Worm (Caenorhabditis elegans) whole organism, mixed stage, embryonic: ENCODE results near the gene B0348.1.

ENCODE experiments used
- blmp-1 ChIP-seq: fragments of 150-350 bp; optimal IDR thresholded peaks from 2 replicates; lab custom pipeline; 2014; ENCODE audit warnings: missing biosample characterization, missing genetic modification characterization
- ceh-83 ChIP-seq: fragments of 200-800 bp; sonication (Bioruptor generic); optimal IDR thresholded peaks from 2 replicates; lab custom pipeline; 2018; ENCODE audit warnings: mild to moderate bottlenecking, missing genetic modification characterization, missing compliant biosample characterization
- elt-1 ChIP-seq: sonication (generic microtip); optimal IDR thresholded peaks from 2 replicates; lab custom pipeline; 2017; ENCODE audit warnings: missing genetic modification characterization, mild to moderate bottlenecking, missing compliant biosample characterization, antibody characterized with exemption, moderate library complexity, borderline replicate concordance; ENCODE audit not compliant: insufficient read depth
- lsy-2 ChIP-seq: fragments of 150-350 bp; optimal IDR thresholded peaks from 2 replicates; lab custom pipeline; 2014; ENCODE audit warnings: missing biosample characterization, missing genetic modification characterization
- mls-2 ChIP-seq: sonication (generic microtip); optimal IDR thresholded peaks from 2 replicates; lab custom pipeline; 2016; ENCODE audit warnings: mild to moderate bottlenecking, missing genetic modification characterization, moderate library complexity, missing compliant biosample characterization
- nhr-12 ChIP-seq: fragments of 150-350 bp; optimal IDR thresholded peaks from 2 replicates; lab custom pipeline; 2014; ENCODE audit warnings: missing biosample characterization, missing genetic modification characterization
- nhr-237 ChIP-seq: fragments of 150-350 bp; optimal IDR thresholded peaks from 2 replicates; lab custom pipeline; 2014; ENCODE audit warnings: missing biosample characterization, missing genetic modification characterization
- nhr-76 ChIP-seq: sonication (generic microtip); optimal IDR thresholded peaks from 2 replicates; lab custom pipeline; 2017; ENCODE audit warnings: missing biosample characterization, missing genetic modification characterization
- pha-4 ChIP-seq: fragments of 150-350 bp; optimal IDR thresholded peaks from 2 replicates; lab custom pipeline; 2018; ENCODE audit warnings: missing biosample characterization, missing genetic modification reagents, missing genetic modification characterization
- snpc-4 ChIP-seq: fragments of 150-350 bp; optimal IDR thresholded peaks from 2 replicates; lab custom pipeline; 2014; ENCODE audit warnings: missing biosample characterization, missing genetic modification characterization
- sptf-1 ChIP-seq: sonication (generic microtip); optimal IDR thresholded peaks from 2 replicates; lab custom pipeline; 2017; ENCODE audit warnings: mild to moderate bottlenecking, missing genetic modification characterization, moderate library complexity, missing compliant biosample characterization
- unc-62 ChIP-seq: fragments of 150-350 bp; optimal IDR thresholded peaks from 2 replicates; lab custom pipeline; 2014; ENCODE audit warnings: missing biosample characterization, missing genetic modification reagents, missing genetic modification characterization
- ztf-11 ChIP-seq: fragments of 150-350 bp; optimal IDR thresholded peaks from 2 replicates; lab custom pipeline; 2014; ENCODE audit warnings: missing biosample characterization, missing genetic modification characterization

DNA sequence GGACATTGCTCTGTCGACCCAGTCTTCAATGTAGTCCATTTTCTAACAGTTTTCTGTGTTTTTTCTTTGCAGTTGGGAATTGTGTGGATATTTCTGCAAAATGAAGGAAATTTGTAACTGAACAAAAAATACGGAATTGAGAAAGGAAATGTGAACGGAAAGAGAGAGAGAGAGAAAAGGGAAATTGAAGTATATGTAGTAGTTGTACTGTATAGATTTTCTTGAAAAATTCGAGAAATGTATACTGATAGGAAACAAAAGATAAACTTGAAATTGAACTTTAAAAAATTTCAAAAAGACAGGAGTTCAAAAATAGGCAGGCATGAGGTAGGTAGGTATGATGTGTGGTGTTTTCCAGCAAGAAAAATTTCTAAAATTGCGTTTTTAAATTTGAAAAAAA lies 35.0 kb downstream of the B0348.1 start, which contains the start of gene daam-1:
- no peak for TF ChIP-seq nhr-12 (tag; lab: Kevin White, UChicago)
- no peak for TF ChIP-seq blmp-1
- no peak for TF ChIP-seq sptf-1 (tag; lab: Kevin White, UChicago)
- TF ChIP-seq nhr-76 (tag; lab: Kevin White, UChicago) = no peak
- no peak for TF ChIP-seq elt-1 (tag; lab: Kevin White, UChicago)
- no peak for TF ChIP-seq pha-4 (tag; lab: Kevin White, UChicago)
- no peak for TF ChIP-seq unc-62 (GFP tag; lab: Kevin White, UChicago)
- TF ChIP-seq snpc-4 = no peak
- TF ChIP-seq nhr-237 = no peak
- TF ChIP-seq ceh-83 = no peak
- TF ChIP-seq mls-2 (tag; lab: Kevin White, UChicago) = no peak
- TF ChIP-seq ztf-11 (tag; lab: Kevin White, UChicago) = no peak
- TF ChIP-seq lsy-2 (tag; lab: Kevin White, UChicago) = no peak
